Fruit fly (Drosophila melanogaster) whole organism, adult: ENCODE results near the gene CG11537.

Experiments
- CG12768 ChIP-seq: fragments of 200-800 bp; sonication (Bioruptor generic); optimal IDR thresholded peaks from 2 replicates; lab custom pipeline; 2017; ENCODE audit warnings: missing biosample characterization, missing genetic modification characterization, mild to moderate bottlenecking, moderate library complexity, missing genetic modification reagents
- CG14711 ChIP-seq: fragments of 200-800 bp; sonication (Bioruptor generic); optimal IDR thresholded peaks from 2 replicates; lab custom pipeline; 2018; ENCODE audit warnings: missing biosample characterization, mild to moderate bottlenecking, missing genetic modification characterization, moderate library complexity
- CG5204 ChIP-seq: fragments of 200-800 bp; sonication (Bioruptor generic); optimal IDR thresholded peaks from 2 replicates; lab custom pipeline; 2016; ENCODE audit warnings: missing biosample characterization, missing genetic modification characterization
- CG7045 ChIP-seq: fragments of 200-800 bp; sonication (Bioruptor generic); optimal IDR thresholded peaks from 2 replicates; lab custom pipeline; 2017; ENCODE audit warnings: missing biosample characterization, mild to moderate bottlenecking, missing genetic modification characterization
- CG7101 ChIP-seq: fragments of 200-800 bp; sonication (Bioruptor generic); optimal IDR thresholded peaks from 2 replicates; lab custom pipeline; 2018; ENCODE audit warnings: missing biosample characterization, mild to moderate bottlenecking, missing genetic modification characterization, moderate library complexity
- Clk ChIP-seq: fragments of 200-800 bp; sonication (Bioruptor generic); optimal IDR thresholded peaks from 2 replicates; lab custom pipeline; 2017; ENCODE audit warnings: missing biosample characterization, missing genetic modification characterization
- Crg-1 ChIP-seq: fragments of 200-800 bp; sonication (Bioruptor generic); optimal IDR thresholded peaks from 2 replicates; lab custom pipeline; 2016; ENCODE audit warnings: missing biosample characterization, missing genetic modification characterization
- kay ChIP-seq: fragments of 200-800 bp; sonication (Bioruptor generic); peaks from one replicate; lab custom pipeline; 2016; ENCODE audit warnings: missing biosample characterization, missing genetic modification characterization, borderline replicate concordance

DNA sequence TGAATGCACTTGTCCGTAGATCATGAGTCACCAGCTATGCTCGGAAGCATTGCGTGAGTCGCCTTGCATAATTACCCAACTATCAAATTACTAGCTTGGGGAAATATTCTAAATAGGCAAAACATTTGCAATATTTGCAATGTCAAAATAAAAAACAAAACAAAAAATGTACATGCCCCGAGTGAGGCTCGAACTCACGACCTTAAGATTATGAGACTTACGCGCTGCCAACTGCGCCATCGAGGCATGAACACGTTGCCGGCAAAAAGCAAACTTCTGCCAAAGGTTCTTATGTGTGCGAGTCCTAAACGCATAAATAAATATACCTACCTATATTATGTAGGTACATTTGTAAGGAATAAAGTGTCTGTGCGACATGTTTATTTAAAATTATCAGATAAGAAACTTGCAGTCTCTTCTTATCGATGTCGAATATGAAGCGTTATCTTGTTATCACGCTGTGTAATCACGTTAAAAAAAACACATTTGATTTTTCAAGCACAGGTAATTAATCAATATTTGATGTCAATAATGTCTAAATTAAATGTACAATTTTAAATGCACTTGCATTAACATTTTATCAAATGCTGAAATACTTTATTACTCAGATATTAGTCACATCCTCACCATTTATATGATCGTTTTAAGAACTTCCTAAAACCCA, 21.4 kb downstream of the CG11537 start:
- TF ChIP-seq CG12768 (no peak), CG7101 (tag; lab: Kevin White, UChicago) (no peak), kay (peak; percentile 91), CG7045 (no peak), CG5204 (GFP tag; lab: Kevin White, UChicago) (no peak), Clk (GFP tag; lab: Kevin White, UChicago) (no peak), CG14711 (no peak), Crg-1 (no peak)
